Fruit fly (Drosophila melanogaster) S2 (cell line): ENCODE measurements around the gene CG13896.

Experiments used
- CG8478 ChIP-seq: fragments of >200 bp; optimal IDR thresholded peaks from 2 replicates; lab custom pipeline; 2018
- CTCF ChIP-seq, 2 experiments: fragments of >200 bp; optimal IDR thresholded peaks; 2 replicates each; lab custom pipeline; 2018

- TF ChIP-seq CTCF (optimal IDR thresholded peaks at IDR 0.05; lab: Kevin White, UChicago): no peak
- TF ChIP-seq CG8478 (lab: Kevin White, UChicago): no peak
Measured at dm6 chr3L:760201-760600, 48.6 kb upstream of the CG13896 start.
